Worm (Caenorhabditis elegans) whole organism, late embryonic: ENCODE results near the gene tyra-3.

ENCODE experiments used
- C08G9.2 ChIP-seq: sonication (generic microtip); optimal IDR thresholded peaks from 2 replicates; lab custom pipeline; 2016; ENCODE audit warnings: mild to moderate bottlenecking, missing genetic modification characterization, moderate library complexity, missing compliant biosample characterization
- F13H6.1 ChIP-seq: sonication (generic microtip); optimal IDR thresholded peaks from 2 replicates; lab custom pipeline; 2016; ENCODE audit warnings: missing genetic modification characterization, missing compliant biosample characterization
- K09A11.1 ChIP-seq: sonication (generic microtip); optimal IDR thresholded peaks from 2 replicates; lab custom pipeline; 2017; ENCODE audit warnings: antibody characterized with exemption, mild to moderate bottlenecking, missing genetic modification characterization, missing compliant biosample characterization; ENCODE audit not compliant: insufficient read depth
- ama-1 ChIP-seq: fragments of 150-350 bp; optimal IDR thresholded peaks from 2 replicates; lab custom pipeline; 2014
- ceh-18 ChIP-seq: sonication (generic microtip); optimal IDR thresholded peaks from 2 replicates; lab custom pipeline; 2016; ENCODE audit warnings: missing genetic modification characterization, missing compliant biosample characterization
- ceh-2 ChIP-seq: sonication (generic microtip); optimal IDR thresholded peaks from 2 replicates; lab custom pipeline; 2016; ENCODE audit warnings: missing genotype, missing genetic modification characterization, missing compliant biosample characterization
- ceh-22 ChIP-seq: sonication (generic microtip); optimal IDR thresholded peaks from 2 replicates; lab custom pipeline; 2017; ENCODE audit warnings: missing biosample characterization, missing genetic modification characterization
- ceh-30 ChIP-seq: fragments of 150-350 bp; optimal IDR thresholded peaks from 2 replicates; lab custom pipeline; 2014; ENCODE audit warnings: missing biosample characterization, missing genetic modification characterization
- ceh-45 ChIP-seq: fragments of 200-800 bp; sonication (Bioruptor generic); IDR thresholded peaks from 2 replicates; pipeline ENCODE4 v1.3.6; 2022; ENCODE audit warnings: missing genetic modification reagents, missing genetic modification characterization, missing compliant biosample characterization
- ceh-6 ChIP-seq: fragments of 200-800 bp; sonication (Bioruptor generic); optimal IDR thresholded peaks from 2 replicates; lab custom pipeline; 2018; ENCODE audit warnings: mild to moderate bottlenecking, missing genetic modification characterization, missing compliant biosample characterization
- che-1 ChIP-seq: sonication (generic microtip); optimal IDR thresholded peaks from 2 replicates; lab custom pipeline; 2016; ENCODE audit warnings: mild to moderate bottlenecking, missing genetic modification characterization, missing compliant biosample characterization
- dmd-4 ChIP-seq: sonication (generic microtip); optimal IDR thresholded peaks from 2 replicates; lab custom pipeline; 2016; ENCODE audit warnings: borderline replicate concordance, missing genetic modification characterization, missing compliant biosample characterization
- elt-2 ChIP-seq: sonication (generic microtip); optimal IDR thresholded peaks from 2 replicates; lab custom pipeline; 2016; ENCODE audit warnings: missing genetic modification reagents, missing genetic modification characterization, missing compliant biosample characterization
- elt-4 ChIP-seq: sonication (generic microtip); optimal IDR thresholded peaks from 2 replicates; lab custom pipeline; 2016; ENCODE audit warnings: missing genetic modification characterization, missing compliant biosample characterization
- fax-1 ChIP-seq: sonication (generic microtip); optimal IDR thresholded peaks from 2 replicates; lab custom pipeline; 2016; ENCODE audit warnings: missing genotype, missing genetic modification characterization, missing compliant biosample characterization
- fkh-10 ChIP-seq: fragments of 150-350 bp; optimal IDR thresholded peaks from 2 replicates; lab custom pipeline; 2014; ENCODE audit warnings: missing biosample characterization, missing genetic modification reagents, missing genetic modification characterization
- fkh-6 ChIP-seq: sonication (generic microtip); optimal IDR thresholded peaks from 2 replicates; lab custom pipeline; 2016; ENCODE audit warnings: missing genetic modification characterization, missing compliant biosample characterization
- gmeb-2 ChIP-seq: sonication (generic microtip); optimal IDR thresholded peaks from 2 replicates; lab custom pipeline; 2016; ENCODE audit warnings: missing genetic modification characterization, inconsistent platforms, missing compliant biosample characterization
- hlh-15 ChIP-seq: sonication (generic microtip); optimal IDR thresholded peaks from 2 replicates; lab custom pipeline; 2016; ENCODE audit warnings: missing genetic modification characterization, missing compliant biosample characterization
- hlh-30 ChIP-seq: sonication (generic microtip); optimal IDR thresholded peaks from 2 replicates; lab custom pipeline; 2017; ENCODE audit warnings: antibody characterized with exemption, missing genetic modification characterization, missing compliant biosample characterization; ENCODE audit not compliant: insufficient read depth
- hlh-6 ChIP-seq: sonication (generic microtip); optimal IDR thresholded peaks from 2 replicates; lab custom pipeline; 2016; ENCODE audit warnings: missing genotype, missing genetic modification characterization, missing compliant biosample characterization
- hlh-8 ChIP-seq: sonication (generic microtip); optimal IDR thresholded peaks from 2 replicates; lab custom pipeline; 2016; ENCODE audit warnings: missing genotype, missing genetic modification characterization, missing compliant biosample characterization
- lim-6 ChIP-seq: sonication (generic microtip); optimal IDR thresholded peaks from 2 replicates; lab custom pipeline; 2016; ENCODE audit warnings: missing genetic modification characterization, missing compliant biosample characterization
- nhr-11 ChIP-seq: fragments of 150-350 bp; optimal IDR thresholded peaks from 2 replicates; lab custom pipeline; 2014; ENCODE audit warnings: missing biosample characterization, missing genetic modification characterization
- nhr-232 ChIP-seq: sonication (generic microtip); optimal IDR thresholded peaks from 2 replicates; lab custom pipeline; 2016; ENCODE audit warnings: missing genetic modification characterization, missing compliant biosample characterization
- npax-4 ChIP-seq: sonication (generic microtip); optimal IDR thresholded peaks from 2 replicates; lab custom pipeline; 2016; ENCODE audit warnings: missing genetic modification characterization, missing compliant biosample characterization
- odd-2 ChIP-seq: sonication (generic microtip); optimal IDR thresholded peaks from 2 replicates; lab custom pipeline; 2017; ENCODE audit warnings: antibody characterized with exemption, mild to moderate bottlenecking, missing genetic modification characterization, missing compliant biosample characterization
- pat-9 ChIP-seq: fragments of 200-800 bp; sonication (Bioruptor generic); optimal IDR thresholded peaks from 2 replicates; lab custom pipeline; 2018; ENCODE audit warnings: mild to moderate bottlenecking, missing genetic modification characterization, moderate library complexity, missing compliant biosample characterization
- pax-1 ChIP-seq: fragments of 150-350 bp; optimal IDR thresholded peaks from 2 replicates; lab custom pipeline; 2014; ENCODE audit warnings: missing biosample characterization, missing genetic modification characterization
- pha-2 ChIP-seq: sonication (generic microtip); optimal IDR thresholded peaks from 2 replicates; lab custom pipeline; 2017; ENCODE audit warnings: mild to moderate bottlenecking, missing genetic modification characterization, missing compliant biosample characterization
- pha-4 ChIP-seq: fragments of 150-350 bp; optimal IDR thresholded peaks from 2 replicates; lab custom pipeline; 2018; ENCODE audit warnings: missing biosample characterization, missing genetic modification reagents, missing genetic modification characterization
- pros-1 ChIP-seq: fragments of 150-350 bp; optimal IDR thresholded peaks from 2 replicates; lab custom pipeline; 2014; ENCODE audit warnings: missing biosample characterization, missing genetic modification reagents, missing genetic modification characterization
- ref-2 ChIP-seq: sonication (generic microtip); optimal IDR thresholded peaks from 2 replicates; lab custom pipeline; 2016; ENCODE audit warnings: missing genetic modification characterization, missing compliant biosample characterization
- sox-2 ChIP-seq: fragments of 200-800 bp; sonication (Bioruptor generic); IDR thresholded peaks from 2 replicates; pipeline ENCODE4 v1.3.6; 2022; ENCODE audit warnings: missing genetic modification reagents, missing genetic modification characterization, missing compliant biosample characterization
- sox-4 ChIP-seq: sonication (generic microtip); optimal IDR thresholded peaks from 2 replicates; lab custom pipeline; 2017; ENCODE audit warnings: mild to moderate bottlenecking, missing genetic modification characterization, inconsistent platforms, missing compliant biosample characterization
- syd-9 ChIP-seq: sonication (generic microtip); optimal IDR thresholded peaks from 2 replicates; lab custom pipeline; 2016; ENCODE audit warnings: mild to moderate bottlenecking, missing genetic modification characterization, moderate library complexity, missing compliant biosample characterization
- tbx-7 ChIP-seq: sonication (generic microtip); optimal IDR thresholded peaks from 2 replicates; lab custom pipeline; 2016; ENCODE audit warnings: missing genotype, missing genetic modification characterization, missing compliant biosample characterization
- ttx-3 ChIP-seq: sonication (generic microtip); optimal IDR thresholded peaks from 2 replicates; lab custom pipeline; 2016; ENCODE audit warnings: missing genetic modification reagents, missing genetic modification characterization, missing compliant biosample characterization
- unc-3 ChIP-seq, 2 experiments: fragments of 200-800 bp in 1 of 2; sonication (Bioruptor generic) in 1 of 2; sonication (generic microtip) in 1 of 2; conservative IDR thresholded peaks in 1 of 2; optimal IDR thresholded peaks in 1 of 2; 2 replicates each; pipeline versions ENCODE4 v1.3.6 to Lab custom; 2016 to 2022; ENCODE audit warnings: missing compliant biosample characterization in 2 of 2, missing genetic modification characterization in 2 of 2, missing genetic modification reagents in 1 of 2
- unc-42 ChIP-seq: sonication (generic microtip); optimal IDR thresholded peaks from 2 replicates; lab custom pipeline; 2016; ENCODE audit warnings: missing genotype, missing genetic modification characterization, missing compliant biosample characterization
- unc-55 ChIP-seq: sonication (generic microtip); optimal IDR thresholded peaks from 2 replicates; lab custom pipeline; 2017; ENCODE audit warnings: missing biosample characterization, missing genetic modification reagents, missing genetic modification characterization
- unc-86 ChIP-seq: sonication (generic microtip); optimal IDR thresholded peaks from 2 replicates; lab custom pipeline; 2016; ENCODE audit warnings: missing genetic modification characterization, missing compliant biosample characterization

Gene tyra-3

ce11 chrX:4920942-4921540 is 26.8 kb upstream of the tyra-3 start, which contains the start of gene K05B2.4:
Gene K05B2.4 (minus strand): TSS chrX:4920992.
- no peak for TF ChIP-seq unc-3 (GFP tag; conservative IDR thresholded peaks at IDR 0.05; lab: Robert Waterston, UW)
- TF ChIP-seq unc-3 (tag; optimal IDR thresholded peaks at IDR 0.05; lab: Kevin White, UChicago): no peak
- TF ChIP-seq odd-2 (tag; lab: Kevin White, UChicago): no peak
- no peak for TF ChIP-seq hlh-30
- TF ChIP-seq elt-2 (tag; lab: Kevin White, UChicago): peak; percentile 24
- TF ChIP-seq tbx-7 (tag; lab: Kevin White, UChicago): no peak

ce11 chrX:4928118-4928517 is 19.7 kb upstream of the tyra-3 start:
- TF ChIP-seq pha-4 (no peak), pax-1 (tag; lab: Kevin White, UChicago) (no peak), ref-2 (tag; lab: Kevin White, UChicago) (no peak), pat-9 (no peak), unc-86 (no peak), ceh-6 (GFP tag; lab: Kevin White, UChicago) (no peak), sox-2 (no peak), che-1 (tag; lab: Kevin White, UChicago) (no peak), nhr-232 (tag; lab: Kevin White, UChicago) (no peak), F13H6.1 (tag; lab: Kevin White, UChicago) (no peak), ama-1 (lab: Kevin White, UChicago) (no peak), fkh-10 (GFP tag; lab: Kevin White, UChicago) (no peak), npax-4 (tag; lab: Kevin White, UChicago) (no peak), ceh-30 (no peak), ceh-22 (tag; lab: Kevin White, UChicago) (no peak)

ce11 chrX:4929657-4930056 is 18.2 kb upstream of the tyra-3 start, which contains the start of gene mct-4:
Gene mct-4 (minus strand): TSS chrX:4929757.
- TF ChIP-seq elt-2 (tag; lab: Kevin White, UChicago): no peak
- TF ChIP-seq pha-2 (tag; lab: Kevin White, UChicago): no peak

- no peak for TF ChIP-seq pat-9
- no peak for TF ChIP-seq dmd-4
- no peak for TF ChIP-seq elt-4
- peak; percentile 76 for TF ChIP-seq unc-42 (tag; lab: Kevin White, UChicago)
- TF ChIP-seq C08G9.2 (tag; lab: Kevin White, UChicago): no peak
- no peak for TF ChIP-seq nhr-232 (tag; lab: Kevin White, UChicago)
- no peak for TF ChIP-seq ceh-6 (GFP tag; lab: Kevin White, UChicago)
Observed at ce11 chrX:4932023-4932422, 15.8 kb upstream of the tyra-3 start.

- TF ChIP-seq syd-9 (tag; lab: Kevin White, UChicago) (no peak), ceh-45 (no peak), lim-6 (tag; lab: Kevin White, UChicago) (no peak), ama-1 (lab: Kevin White, UChicago) (no peak), ceh-30 (no peak), K09A11.1 (no peak), pros-1 (tag; lab: Kevin White, UChicago) (no peak), hlh-6 (tag; lab: Kevin White, UChicago) (no peak), fax-1 (tag; lab: Kevin White, UChicago) (no peak), unc-86 (no peak), tbx-7 (tag; lab: Kevin White, UChicago) (no peak)
Observed at ce11 chrX:4932964-4933363, 14.9 kb upstream of the tyra-3 start.

ce11 chrX:4938990-4939389 is 8.9 kb upstream of the tyra-3 start:
- no peak for TF ChIP-seq ceh-18 (tag; lab: Kevin White, UChicago)
- no peak for TF ChIP-seq nhr-232 (tag; lab: Kevin White, UChicago)
- no peak for TF ChIP-seq syd-9 (tag; lab: Kevin White, UChicago)
- TF ChIP-seq nhr-11 (tag; lab: Kevin White, UChicago): no peak
- no peak for TF ChIP-seq fkh-6
- TF ChIP-seq ttx-3 (tag; lab: Kevin White, UChicago): no peak
- no peak for TF ChIP-seq sox-4 (tag; lab: Kevin White, UChicago)
- no peak for TF ChIP-seq unc-55 (GFP tag; lab: Kevin White, UChicago)
- no peak for TF ChIP-seq hlh-8 (tag; lab: Kevin White, UChicago)
- no peak for TF ChIP-seq ceh-6 (GFP tag; lab: Kevin White, UChicago)
- no peak for TF ChIP-seq dmd-4
- TF ChIP-seq sox-2: no peak
- TF ChIP-seq fax-1 (tag; lab: Kevin White, UChicago): no peak
- no peak for TF ChIP-seq unc-42 (tag; lab: Kevin White, UChicago)
- no peak for TF ChIP-seq hlh-15 (tag; lab: Kevin White, UChicago)
- TF ChIP-seq gmeb-2 (tag; lab: Kevin White, UChicago): no peak
- no peak for TF ChIP-seq ceh-2
- TF ChIP-seq npax-4 (tag; lab: Kevin White, UChicago): no peak
- TF ChIP-seq, all 69 proteins: peak for 0
